Fruit fly (Drosophila melanogaster): ENCODE data around the gene CG18557.
A peak's percentile ranks its signal among the peaks of the same experiment; 100 is the strongest.

Gene CG18557

dm6 chr2L:2806190-2806763 lies 39.3 kb downstream of the CG18557 start (continued):
- TF ChIP-seq CG16779 (tag; optimal IDR thresholded peaks at IDR 0.05) = peak; percentile 61
- TF ChIP-seq CG6792 (GFP tag; optimal IDR thresholded peaks at IDR 0.05) = no peak
- no peak for TF ChIP-seq CG31627 (GFP tag; optimal IDR thresholded peaks at IDR 0.05)
- TF ChIP-seq achi (GFP tag; optimal IDR thresholded peaks at IDR 0.05) = peak; percentile 20
- no peak for TF ChIP-seq Hr39 (GFP tag; optimal IDR thresholded peaks at IDR 0.05)
- no peak for TF ChIP-seq Met (GFP tag; optimal IDR thresholded peaks at IDR 0.05)
- no peak for TF ChIP-seq CG11902 (GFP tag; optimal IDR thresholded peaks at IDR 0.05)
- TF ChIP-seq CG10631 (GFP tag; optimal IDR thresholded peaks at IDR 0.05) = no peak
- no peak for TF ChIP-seq CG3032 (tag; optimal IDR thresholded peaks at IDR 0.05)
- TF ChIP-seq pdm3 (GFP tag; optimal IDR thresholded peaks at IDR 0.05) = no peak
- TF ChIP-seq ss (GFP tag; optimal IDR thresholded peaks at IDR 0.05) = peak; percentile 90 to 91

DNA sequence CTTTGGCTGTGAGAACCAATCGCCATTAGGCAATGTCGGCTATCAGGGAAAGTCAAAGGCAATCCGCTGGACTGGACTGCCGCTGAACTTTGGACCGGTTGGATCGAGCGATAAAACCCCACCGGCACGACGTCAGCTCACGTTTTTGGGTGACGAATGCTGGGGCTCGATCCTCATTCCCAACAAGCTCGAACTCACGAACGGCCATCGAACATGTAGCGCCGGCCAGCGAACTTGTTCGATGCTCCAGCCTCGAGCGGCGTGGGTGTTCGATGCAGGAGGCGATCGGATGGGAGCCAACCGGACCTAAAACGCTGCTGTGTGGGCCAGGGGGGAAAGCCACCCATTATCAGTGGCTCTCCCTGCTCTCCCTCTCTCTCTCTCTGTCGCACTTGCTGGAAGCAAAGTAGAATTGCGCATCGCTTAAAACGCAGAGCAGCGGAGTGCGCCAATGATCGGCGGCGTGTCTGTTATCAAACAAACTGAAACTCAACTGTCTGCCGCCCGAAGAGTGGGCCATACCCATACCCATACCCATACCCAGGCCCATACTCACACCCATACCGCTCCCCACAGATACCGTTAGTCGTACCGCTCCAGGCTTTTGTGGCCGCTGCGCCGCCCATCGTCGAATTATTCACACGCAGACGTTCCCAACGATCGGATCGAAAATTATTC lies 40.8 kb downstream of the CG18557 start, which contains the start of gene daw:
TSS of gene daw (plus strand) at position 628 of the 678 bp plus-strand sequence.
- TF ChIP-seq CG10631 (GFP tag; optimal IDR thresholded peaks at IDR 0.05) = no peak
- TF ChIP-seq CG6854 (GFP tag; optimal IDR thresholded peaks at IDR 0.05) = peak; percentile 89
- TF ChIP-seq CG8319 (GFP tag; optimal IDR thresholded peaks at IDR 0.05) = peak; percentile 39
- peak; percentile 52; the same call in 1 of the 3 replicates for TF ChIP-seq eg (GFP tag; IDR thresholded peaks at IDR 0.05)
- TF ChIP-seq net (GFP tag; optimal IDR thresholded peaks at IDR 0.05) = peak; percentile 79
- peak; percentile 59 for TF ChIP-seq Sox102F (GFP tag; optimal IDR thresholded peaks at IDR 0.05)
- peak; percentile 41 for TF ChIP-seq Blimp-1 (GFP tag; optimal IDR thresholded peaks at IDR 0.05)
- TF ChIP-seq CG11294 (GFP tag; IDR thresholded peaks at IDR 0.05) = no peak
- peak; percentile 58 for TF ChIP-seq CG10669 (GFP tag; optimal IDR thresholded peaks at IDR 0.05)
- no peak for TF ChIP-seq CG6792 (GFP tag; optimal IDR thresholded peaks at IDR 0.05)
- TF ChIP-seq achi (GFP tag; optimal IDR thresholded peaks at IDR 0.05) = peak; percentile 60
- TF ChIP-seq CG15336 (GFP tag; IDR thresholded peaks at IDR 0.05) = peak; percentile 51; the same call in 1 of the 2 replicates
- peak; percentile 30 for TF ChIP-seq Eip75B (GFP tag; optimal IDR thresholded peaks at IDR 0.05)
- peak; percentile 63 for TF ChIP-seq CG8119 (GFP tag; IDR thresholded peaks at IDR 0.05)
- peak; percentile 37 for TF ChIP-seq dsx (GFP tag; optimal IDR thresholded peaks at IDR 0.05; ENCODE audit: poor library complexity, severe bottlenecking)
- TF ChIP-seq CG4318 (GFP tag; optimal IDR thresholded peaks at IDR 0.05) = no peak
- no peak for TF ChIP-seq Sox15 (GFP tag; optimal IDR thresholded peaks at IDR 0.05)
- TF ChIP-seq Lpt (GFP tag; optimal IDR thresholded peaks at IDR 0.05) = peak; percentile 6
- TF ChIP-seq CG1621 (tag; optimal IDR thresholded peaks at IDR 0.05) = peak; percentile 64
- no peak for TF ChIP-seq CG11902 (GFP tag; optimal IDR thresholded peaks at IDR 0.05)
- TF ChIP-seq fd85E (GFP tag; optimal IDR thresholded peaks at IDR 0.05) = peak; percentile 43
- TF ChIP-seq fkh (GFP tag; optimal IDR thresholded peaks at IDR 0.05) = no peak
- peak; percentile 76 for TF ChIP-seq CG16779 (tag; optimal IDR thresholded peaks at IDR 0.05)
- TF ChIP-seq fd59A (GFP tag; optimal IDR thresholded peaks at IDR 0.05) = no peak
- peak; percentile 28 for TF ChIP-seq vri (GFP tag; optimal IDR thresholded peaks at IDR 0.05)
- TF ChIP-seq Sox14 (GFP tag; optimal IDR thresholded peaks at IDR 0.05) = peak; percentile 38
- no peak for TF ChIP-seq CG3032 (tag; optimal IDR thresholded peaks at IDR 0.05)
- TF ChIP-seq Smox (GFP tag; optimal IDR thresholded peaks at IDR 0.05) = peak; percentile 10
- peak; percentile 84 for TF ChIP-seq CG6276 (GFP tag; optimal IDR thresholded peaks at IDR 0.05)
- TF ChIP-seq CG6808 (GFP tag; optimal IDR thresholded peaks at IDR 0.05) = peak; percentile 81
- no peak for TF ChIP-seq Ets21C (GFP tag; optimal IDR thresholded peaks at IDR 0.05)
- no peak for TF ChIP-seq OdsH (GFP tag; optimal IDR thresholded peaks at IDR 0.05)
- TF ChIP-seq CG34406 (GFP tag; optimal IDR thresholded peaks at IDR 0.05) = no peak
- TF ChIP-seq svp (GFP tag) = peak; percentile 89
- no peak for TF ChIP-seq Hr39 (GFP tag; optimal IDR thresholded peaks at IDR 0.05)
- TF ChIP-seq CG9139 (GFP tag; optimal IDR thresholded peaks at IDR 0.05) = peak; percentile 90
- TF ChIP-seq dac (GFP tag; optimal IDR thresholded peaks at IDR 0.05) = peak; percentile 25
- TF ChIP-seq Hr38 (GFP tag; optimal IDR thresholded peaks at IDR 0.05) = no peak
- TF ChIP-seq CG32006 (GFP tag; optimal IDR thresholded peaks at IDR 0.05) = peak; percentile 2
- TF ChIP-seq CG7368 (GFP tag; optimal IDR thresholded peaks at IDR 0.05) = peak; percentile 68
- peak; percentile 2 for TF ChIP-seq esn (GFP tag; optimal IDR thresholded peaks at IDR 0.05)
- peak; percentile 73 for TF ChIP-seq spab (GFP tag; optimal IDR thresholded peaks at IDR 0.05)
- TF ChIP-seq Eip78C (GFP tag) = peak; percentile 76
